Fruit fly (Drosophila melanogaster) whole organism, embryonic: ENCODE data around the gene mop.

Experiments
- Atf-2 ChIP-seq: fragments of 200-800 bp; sonication (Bioruptor generic); optimal IDR thresholded peaks from 2 replicates; lab custom pipeline; 2016; ENCODE audit warnings: missing biosample characterization, missing genetic modification characterization
- CG10267 ChIP-seq: fragments of 200-800 bp; sonication (Bioruptor generic); optimal IDR thresholded peaks from 2 replicates; lab custom pipeline; 2018; ENCODE audit warnings: missing biosample characterization, mild to moderate bottlenecking, missing genetic modification characterization, moderate library complexity
- CG12071 ChIP-seq: fragments of 200-800 bp; sonication (Bioruptor generic); optimal IDR thresholded peaks from 3 replicates; lab custom pipeline; 2018; ENCODE audit warnings: missing biosample characterization, mild to moderate bottlenecking, missing genetic modification characterization
- CG12104 ChIP-seq: fragments of 200-800 bp; sonication (Bioruptor generic); optimal IDR thresholded peaks from 3 replicates; lab custom pipeline; 2016; ENCODE audit warnings: missing biosample characterization, missing genetic modification characterization
- CG13287 ChIP-seq: fragments of 200-800 bp; sonication (Bioruptor generic); IDR thresholded peaks from 2 replicates; pipeline ENCODE4 v1.3.6; 2022; ENCODE audit warnings: missing biosample characterization, missing genetic modification characterization; ENCODE audit not compliant: partially characterized antibody
- CG13296 ChIP-seq: fragments of 200-800 bp; sonication (Bioruptor generic); optimal IDR thresholded peaks from 3 replicates; lab custom pipeline; 2018; ENCODE audit warnings: missing biosample characterization, mild to moderate bottlenecking, missing genetic modification characterization
- CG14014 ChIP-seq: fragments of 200-800 bp; sonication (Bioruptor generic); IDR thresholded peaks from 2 replicates; pipeline ENCODE4 v1.3.6; 2022; ENCODE audit warnings: missing biosample characterization, missing genetic modification characterization
- CG14441 ChIP-seq: fragments of 200-800 bp; sonication (Bioruptor generic); IDR thresholded peaks from 2 replicates; pipeline ENCODE4 v1.3.6; 2022; ENCODE audit warnings: missing biosample characterization, missing genetic modification characterization
- CG14860 ChIP-seq: fragments of 200-800 bp; sonication (Bioruptor generic); IDR thresholded peaks from 3 replicates; pipeline ENCODE4 v1.3.6; 2022; ENCODE audit warnings: missing biosample characterization, missing genetic modification characterization; ENCODE audit not compliant: partially characterized antibody
- CG17359 ChIP-seq: fragments of 200-800 bp; sonication (Bioruptor generic); optimal IDR thresholded peaks from 3 replicates; lab custom pipeline; 2018; ENCODE audit warnings: missing biosample characterization, mild to moderate bottlenecking, missing genetic modification characterization, moderate library complexity
- CG31365 ChIP-seq: fragments of 200-800 bp; sonication (Bioruptor generic); optimal IDR thresholded peaks from 2 replicates; lab custom pipeline; 2018; ENCODE audit warnings: missing biosample characterization, mild to moderate bottlenecking, missing genetic modification characterization
- CG34376 ChIP-seq: fragments of 200-800 bp; sonication (Bioruptor generic); optimal IDR thresholded peaks from 2 replicates; lab custom pipeline; 2018; ENCODE audit warnings: missing biosample characterization, mild to moderate bottlenecking, missing genetic modification characterization
- CG7745 ChIP-seq: fragments of 200-800 bp; sonication (Bioruptor generic); optimal IDR thresholded peaks from 2 replicates; lab custom pipeline; 2018; ENCODE audit warnings: missing biosample characterization, mild to moderate bottlenecking, missing genetic modification characterization, moderate library complexity
- CG7786 ChIP-seq: fragments of 200-800 bp; sonication (Bioruptor generic); optimal IDR thresholded peaks from 2 replicates; lab custom pipeline; 2016; ENCODE audit warnings: missing biosample characterization, missing genetic modification characterization
- CG8478 ChIP-seq: fragments of >200 bp; optimal IDR thresholded peaks from 2 replicates; lab custom pipeline; 2018
- CG8924 ChIP-seq: fragments of 200-800 bp; optimal IDR thresholded peaks from 3 replicates; lab custom pipeline; 2019; ENCODE audit warnings: missing biosample characterization, mild to moderate bottlenecking, missing genetic modification characterization, moderate library complexity
- CG9797 ChIP-seq: fragments of 200-800 bp; sonication (Bioruptor generic); optimal IDR thresholded peaks from 3 replicates; lab custom pipeline; 2018; ENCODE audit warnings: missing biosample characterization, mild to moderate bottlenecking, missing genetic modification characterization
- CG9817 ChIP-seq: fragments of 200-800 bp; sonication (Bioruptor generic); optimal IDR thresholded peaks from 2 replicates; lab custom pipeline; 2018; ENCODE audit warnings: missing biosample characterization, mild to moderate bottlenecking, missing genetic modification characterization, moderate library complexity
- CG9932 ChIP-seq: fragments of 200-800 bp; sonication (Bioruptor generic); IDR thresholded peaks from 2 replicates; pipeline ENCODE4 v1.3.6; 2022; ENCODE audit warnings: missing biosample characterization, missing genetic modification characterization
- CHES-1-like ChIP-seq: fragments of 200-800 bp; sonication (Bioruptor generic); optimal IDR thresholded peaks from 2 replicates; lab custom pipeline; 2016; ENCODE audit warnings: missing biosample characterization, missing genetic modification characterization
- Dll ChIP-seq: fragments of 200-800 bp; sonication (Bioruptor generic); IDR thresholded peaks from 4 replicates; pipeline ENCODE4 v1.3.6; 2022; ENCODE audit warnings: missing biosample characterization, missing genetic modification characterization; ENCODE audit not compliant: partially characterized antibody
- Dp ChIP-seq: fragments of 200-800 bp; sonication (Bioruptor generic); optimal IDR thresholded peaks from 2 replicates; lab custom pipeline; 2018; ENCODE audit warnings: missing biosample characterization, mild to moderate bottlenecking, missing genetic modification characterization, moderate library complexity
- Fer3 ChIP-seq: fragments of 200-800 bp; sonication (Bioruptor generic); optimal IDR thresholded peaks from 2 replicates; lab custom pipeline; 2018; ENCODE audit warnings: missing biosample characterization, mild to moderate bottlenecking, missing genetic modification characterization, moderate library complexity
- NC2α ChIP-seq: fragments of 200-800 bp; sonication (Bioruptor generic); optimal IDR thresholded peaks from 2 replicates; lab custom pipeline; 2016; ENCODE audit warnings: missing biosample characterization, missing genetic modification characterization
- Pdp1 ChIP-seq, 2 experiments: fragments of 200-800 bp; sonication (Bioruptor generic); optimal IDR thresholded peaks; 3 replicates each; lab custom pipeline; 2016; ENCODE audit warnings: missing biosample characterization in 2 of 2, missing genetic modification characterization in 2 of 2, mild to moderate bottlenecking in 1 of 2, moderate library complexity in 1 of 2
- Scr ChIP-seq: fragments of 200-800 bp; sonication (Bioruptor generic); IDR thresholded peaks from 2 replicates; pipeline ENCODE4 v1.3.6; 2022; ENCODE audit warnings: missing biosample characterization, missing genetic modification characterization; ENCODE audit not compliant: partially characterized antibody
- Sry-β ChIP-seq: fragments of 200-800 bp; sonication (Bioruptor generic); optimal IDR thresholded peaks from 2 replicates; lab custom pipeline; 2018; ENCODE audit warnings: missing biosample characterization, mild to moderate bottlenecking, missing genetic modification characterization, moderate library complexity
- Tbp ChIP-seq: fragments of >200 bp; optimal IDR thresholded peaks from 2 replicates; lab custom pipeline; 2018; ENCODE audit warnings: missing biosample characterization, missing genetic modification characterization
- Vsx1 ChIP-seq: fragments of 200-800 bp; sonication (Bioruptor generic); optimal IDR thresholded peaks from 2 replicates; lab custom pipeline; 2017; ENCODE audit warnings: missing biosample characterization, mild to moderate bottlenecking, missing genetic modification characterization, missing genetic modification reagents
- ab ChIP-seq: fragments of 200-800 bp; sonication (Bioruptor generic); optimal IDR thresholded peaks from 2 replicates; lab custom pipeline; 2016; ENCODE audit warnings: missing biosample characterization, missing genetic modification characterization
- abd-A ChIP-seq: fragments of 200-800 bp; sonication (Bioruptor generic); optimal IDR thresholded peaks from 3 replicates; lab custom pipeline; 2019; ENCODE audit warnings: missing biosample characterization, mild to moderate bottlenecking, missing genetic modification characterization, moderate library complexity
- ac ChIP-seq: fragments of 200-800 bp; sonication (Bioruptor generic); optimal IDR thresholded peaks from 3 replicates; lab custom pipeline; 2017; ENCODE audit warnings: missing biosample characterization, mild to moderate bottlenecking, missing genetic modification characterization
- cg ChIP-seq: fragments of 200-800 bp; sonication (Bioruptor generic); optimal IDR thresholded peaks from 3 replicates; lab custom pipeline; 2019; ENCODE audit warnings: missing biosample characterization, mild to moderate bottlenecking, missing genetic modification characterization, moderate library complexity
- crc ChIP-seq: fragments of 200-800 bp; sonication (Bioruptor generic); optimal IDR thresholded peaks from 2 replicates; lab custom pipeline; 2016; ENCODE audit warnings: missing biosample characterization, missing genetic modification characterization
- croc ChIP-seq: fragments of 200-800 bp; sonication (Bioruptor generic); conservative IDR thresholded peaks from 3 replicates; pipeline ENCODE4 v1.3.6; 2022; ENCODE audit warnings: missing biosample characterization, missing genetic modification characterization
- fu2 ChIP-seq: fragments of 200-800 bp; sonication (Bioruptor generic); optimal IDR thresholded peaks from 2 replicates; lab custom pipeline; 2016; ENCODE audit warnings: missing biosample characterization, missing genetic modification characterization
- gcm2 ChIP-seq: fragments of 200-800 bp; sonication (Bioruptor generic); optimal IDR thresholded peaks from 2 replicates; lab custom pipeline; 2016; ENCODE audit warnings: missing biosample characterization, missing genetic modification characterization
- gsb ChIP-seq: fragments of 200-800 bp; sonication (Bioruptor generic); IDR thresholded peaks from 2 replicates; pipeline ENCODE4 v1.3.6; 2022; ENCODE audit warnings: missing biosample characterization, missing genetic modification characterization
- jumu ChIP-seq: fragments of 200-800 bp; sonication (Bioruptor generic); optimal IDR thresholded peaks from 3 replicates; lab custom pipeline; 2016; ENCODE audit warnings: missing biosample characterization, missing genetic modification characterization
- knrl ChIP-seq: fragments of 200-800 bp; sonication (Bioruptor generic); IDR thresholded peaks from 3 replicates; pipeline ENCODE4 v1.3.6; 2022; ENCODE audit warnings: missing biosample characterization, missing genetic modification characterization; ENCODE audit not compliant: partially characterized antibody
- onecut ChIP-seq: fragments of 200-800 bp; sonication (Bioruptor generic); IDR thresholded peaks from 2 replicates; pipeline ENCODE4 v1.3.6; 2022; ENCODE audit warnings: missing biosample characterization, missing genetic modification characterization
- pnt ChIP-seq: fragments of 200-800 bp; sonication (Bioruptor generic); optimal IDR thresholded peaks from 3 replicates; lab custom pipeline; 2016; ENCODE audit warnings: missing biosample characterization, missing genetic modification characterization
- psq ChIP-seq: fragments of 200-800 bp; sonication (Bioruptor generic); optimal IDR thresholded peaks from 2 replicates; lab custom pipeline; 2017; ENCODE audit warnings: missing biosample characterization, missing genetic modification characterization
- row ChIP-seq: fragments of 200-800 bp; sonication (Bioruptor generic); IDR thresholded peaks from 3 replicates; pipeline ENCODE4 v1.3.6; 2022; ENCODE audit warnings: missing biosample characterization, missing genetic modification characterization
- seq ChIP-seq: fragments of 200-800 bp; sonication (Bioruptor generic); IDR thresholded peaks from 2 replicates; pipeline ENCODE4 v1.3.6; 2022; ENCODE audit warnings: missing biosample characterization, missing genetic modification characterization
- sisA ChIP-seq: fragments of 200-800 bp; sonication (Bioruptor generic); IDR thresholded peaks from 2 replicates; pipeline ENCODE4 v1.3.6; 2022; ENCODE audit warnings: missing biosample characterization, missing genetic modification characterization
- sr ChIP-seq: fragments of 200-800 bp; sonication (Bioruptor generic); IDR thresholded peaks from 3 replicates; pipeline ENCODE4 v1.3.6; 2022; ENCODE audit warnings: missing biosample characterization, missing genetic modification characterization
- twi ChIP-seq: fragments of 200-800 bp; optimal IDR thresholded peaks from 2 replicates; lab custom pipeline; 2019; ENCODE audit warnings: missing biosample characterization, mild to moderate bottlenecking, missing genetic modification characterization, moderate library complexity
- usp ChIP-seq: fragments of >200 bp; optimal IDR thresholded peaks from 2 replicates; lab custom pipeline; 2017; ENCODE audit warnings: missing biosample characterization, missing genetic modification characterization
- yki ChIP-seq: fragments of >200 bp; optimal IDR thresholded peaks from 3 replicates; lab custom pipeline; 2018
- zen ChIP-seq: fragments of 200-800 bp; sonication (Bioruptor generic); optimal IDR thresholded peaks from 3 replicates; lab custom pipeline; 2018; ENCODE audit warnings: missing biosample characterization, mild to moderate bottlenecking, missing genetic modification characterization, moderate library complexity

The mop gene

DNA sequence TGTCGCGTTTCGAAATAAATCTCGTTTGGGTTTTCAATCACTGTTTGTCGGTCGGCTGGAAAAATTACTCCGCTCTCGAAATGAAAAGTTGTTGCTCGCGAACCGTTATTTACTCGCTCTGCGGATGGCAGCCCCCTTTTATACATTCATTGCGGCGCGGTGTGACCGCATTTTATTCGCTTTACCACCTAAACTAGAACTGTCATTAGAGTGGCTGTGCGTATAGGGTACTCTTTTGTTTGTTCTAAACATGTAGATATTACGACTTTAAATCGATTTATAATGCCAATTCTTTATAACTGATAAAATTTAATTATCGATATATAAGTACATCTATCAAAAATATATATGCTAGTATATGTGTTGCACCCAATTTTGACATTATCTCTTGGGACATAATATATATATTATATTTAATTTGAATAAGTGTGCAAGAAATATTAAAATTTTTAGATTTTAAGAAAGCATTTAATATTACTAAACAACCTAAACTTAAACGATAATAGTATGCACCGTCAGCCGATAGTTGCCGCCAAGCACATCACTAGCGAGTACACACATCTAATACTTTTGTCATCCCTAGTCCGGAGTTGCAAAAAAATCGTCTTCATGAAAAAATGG is 10.4 kb upstream of the mop start, which contains the start of the genes bmm and Tdrd3 (continued):
- TF ChIP-seq zen (tag; lab: Kevin White, UChicago) (peak; percentile 90), ac (no peak), Pdp1 (GFP tag; optimal IDR thresholded peaks at IDR 0.05; lab: Kevin White, UChicago) (peak; percentile 34 to 38), Vsx1 (GFP tag; lab: Kevin White, UChicago) (peak; percentile 53), fu2 (GFP tag; lab: Kevin White, UChicago) (peak; percentile 58), Sry-β (GFP tag; lab: Kevin White, UChicago) (peak; percentile 54), CG7745 (tag; lab: Kevin White, UChicago) (no peak), CG13287 (GFP tag; lab: Robert Waterston, UW) (peak; percentile 87), cg (GFP tag; lab: Kevin White, UChicago) (no peak), CG31365 (no peak), seq (GFP tag; lab: Robert Waterston, UW) (peak; percentile 53; the same call in 1 of the 2 replicates), yki (lab: Kevin White, UChicago) (no peak), Tbp (GFP tag; lab: Kevin White, UChicago) (no peak), CG7786 (GFP tag; lab: Kevin White, UChicago) (peak; percentile 62), gcm2 (GFP tag; lab: Kevin White, UChicago) (no peak), CG13296 (GFP tag; lab: Kevin White, UChicago) (peak; percentile 77), psq (GFP tag; lab: Kevin White, UChicago) (peak; percentile 33), CHES-1-like (GFP tag; lab: Kevin White, UChicago) (peak; percentile 65), CG12104 (peak; percentile 83), sr (GFP tag; lab: Robert Waterston, UW) (no peak), usp (GFP tag; lab: Kevin White, UChicago) (no peak), CG17359 (tag; lab: Kevin White, UChicago) (peak; percentile 73), ab (GFP tag; lab: Kevin White, UChicago) (no peak), CG14014 (GFP tag; lab: Robert Waterston, UW) (peak; percentile 77), CG34376 (GFP tag; lab: Kevin White, UChicago) (peak; percentile 49), pnt (GFP tag; lab: Kevin White, UChicago) (peak; percentile 42), CG9797 (GFP tag; lab: Kevin White, UChicago) (peak; percentile 75), CG8924 (tag; lab: Kevin White, UChicago) (peak; percentile 94), CG8478 (lab: Kevin White, UChicago) (no peak), CG14860 (GFP tag; lab: Robert Waterston, UW) (peak; percentile 78), croc (GFP tag; lab: Robert Waterston, UW) (peak; percentile 64), Dp (GFP tag; lab: Kevin White, UChicago) (peak; percentile 9), crc (no peak), CG12071 (GFP tag; lab: Kevin White, UChicago) (no peak), abd-A (tag; lab: Kevin White, UChicago) (peak; percentile 86), CG14441 (GFP tag; lab: Robert Waterston, UW) (peak; percentile 75), Fer3 (tag; lab: Kevin White, UChicago) (peak; percentile 80), knrl (GFP tag; lab: Robert Waterston, UW) (peak; percentile 93), jumu (GFP tag; lab: Kevin White, UChicago) (peak; percentile 4), NC2α (GFP tag; lab: Kevin White, UChicago) (peak; percentile 30), gsb (GFP tag; lab: Robert Waterston, UW) (no peak), CG9817 (tag; lab: Kevin White, UChicago) (peak; percentile 86), row (GFP tag; lab: Robert Waterston, UW) (peak; percentile 97), CG9932 (GFP tag; lab: Robert Waterston, UW) (peak; percentile 96), Atf-2 (GFP tag; lab: Kevin White, UChicago) (no peak), onecut (GFP tag; lab: Robert Waterston, UW) (0 out of 2 replicates have a peak, but pooled peaks have one; percentile 6), Dll (GFP tag; lab: Robert Waterston, UW) (peak; percentile 94), sisA (GFP tag; lab: Robert Waterston, UW) (peak; percentile 70), CG10267 (tag; lab: Kevin White, UChicago) (peak; percentile 88), twi (peak; percentile 77), Scr (GFP tag; lab: Robert Waterston, UW) (peak; percentile 95)
